Worm (Caenorhabditis elegans) whole organism, L4/young adult: ENCODE measurements around the gene irld-64.

ENCODE experiments used
- W03F9.2 ChIP-seq: fragments of 150-350 bp; optimal IDR thresholded peaks from 2 replicates; lab custom pipeline; 2014; ENCODE audit warnings: missing biosample characterization, missing genetic modification characterization
- dao-5 ChIP-seq: sonication (generic microtip); optimal IDR thresholded peaks from 2 replicates; lab custom pipeline; 2016; ENCODE audit warnings: missing genotype, missing genetic modification characterization, moderate library complexity, missing compliant biosample characterization
- him-1 ChIP-seq: sonication (generic microtip); optimal IDR thresholded peaks from 2 replicates; lab custom pipeline; 2016; ENCODE audit warnings: missing genotype, missing genetic modification reagents, missing genetic modification characterization, missing compliant biosample characterization

- TF ChIP-seq him-1 (no peak), dao-5 (no peak), W03F9.2 (tag; lab: Kevin White, UChicago) (no peak)
Measured at ce11 chrII:2900248-2900647, 30.2 kb downstream of the irld-64 start, which contains the start of gene ubc-26.
